Worm (Caenorhabditis elegans): ENCODE results near the gene R12B2.3.

Gene R12B2.3

ce11 chrIII:5785273-5785929, 20.0 kb upstream of the R12B2.3 start, which contains the start of gene Y37B11A.3 (continued):
- TF ChIP-seq egl-44 (GFP tag; IDR thresholded peaks at IDR 0.05) (no peak), lin-54 (GFP tag; optimal IDR thresholded peaks at IDR 0.05) (peak; percentile 73), gei-17 (GFP tag; optimal IDR thresholded peaks at IDR 0.05) (peak; percentile 34), attf-3 (GFP tag; conservative IDR thresholded peaks at IDR 0.05) (0 out of 2 replicates have a peak, but pooled peaks have one; percentile 27), hrde-1 (tag; optimal IDR thresholded peaks at IDR 0.05; ENCODE audit: borderline replicate concordance) (no peak), chd-7 (tag; optimal IDR thresholded peaks at IDR 0.05) (no peak), madf-6 (GFP tag; IDR thresholded peaks at IDR 0.05) (peak; percentile 30; the same call in 1 of the 2 replicates), ztf-26 (tag; optimal IDR thresholded peaks at IDR 0.05) (peak; percentile 28), nhr-80 (tag; optimal IDR thresholded peaks at IDR 0.05) (peak; percentile 43), rec-8 (tag; optimal IDR thresholded peaks at IDR 0.05) (no peak), ztf-18 (tag; optimal IDR thresholded peaks at IDR 0.05) (peak; percentile 93), bed-1 (GFP tag; IDR thresholded peaks at IDR 0.05) (no peak), K12H6.12 (tag; optimal IDR thresholded peaks at IDR 0.05) (peak; percentile 48), zim-3 (tag; optimal IDR thresholded peaks at IDR 0.05) (no peak)

DNA sequence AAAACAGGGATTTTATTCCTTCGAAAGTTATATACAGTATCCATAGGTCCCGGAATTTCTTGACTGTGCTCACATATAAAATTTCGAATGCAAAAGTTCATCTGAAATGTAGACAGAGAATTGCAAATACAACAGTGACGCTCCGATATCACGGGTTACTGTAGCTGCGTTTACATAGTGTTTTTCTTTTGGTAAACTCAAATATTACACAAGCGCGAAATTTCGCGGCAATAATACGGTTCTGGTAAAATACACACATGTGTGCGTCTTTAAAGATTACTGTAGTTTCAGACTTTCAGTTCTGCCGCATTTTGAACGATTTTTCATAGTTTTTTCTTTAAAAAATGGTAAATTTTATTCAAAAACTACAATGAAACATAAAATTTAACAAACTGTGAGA, 14.8 kb upstream of the R12B2.3 start, which contains the start of gene rev-3:
TSS of gene rev-3 (minus strand) at position 101 of the 400 bp plus-strand sequence.
- TF ChIP-seq mes-4 (tag; optimal IDR thresholded peaks at IDR 0.05): no peak
- no peak for TF ChIP-seq T07F8.4 (tag; optimal IDR thresholded peaks at IDR 0.05)
- TF ChIP-seq F33H1.4 (GFP tag; IDR thresholded peaks at IDR 0.05): no peak
- TF ChIP-seq egl-18 (GFP tag; IDR thresholded peaks at IDR 0.05): no peak
- TF ChIP-seq let-607 (tag; optimal IDR thresholded peaks at IDR 0.05): no peak
- TF ChIP-seq hmg-1.2 (GFP tag; IDR thresholded peaks at IDR 0.05): no peak
- peak; percentile 37 for TF ChIP-seq lsl-1 (GFP tag; optimal IDR thresholded peaks at IDR 0.05)
- no peak for TF ChIP-seq nhr-179 (tag; optimal IDR thresholded peaks at IDR 0.05)

DNA sequence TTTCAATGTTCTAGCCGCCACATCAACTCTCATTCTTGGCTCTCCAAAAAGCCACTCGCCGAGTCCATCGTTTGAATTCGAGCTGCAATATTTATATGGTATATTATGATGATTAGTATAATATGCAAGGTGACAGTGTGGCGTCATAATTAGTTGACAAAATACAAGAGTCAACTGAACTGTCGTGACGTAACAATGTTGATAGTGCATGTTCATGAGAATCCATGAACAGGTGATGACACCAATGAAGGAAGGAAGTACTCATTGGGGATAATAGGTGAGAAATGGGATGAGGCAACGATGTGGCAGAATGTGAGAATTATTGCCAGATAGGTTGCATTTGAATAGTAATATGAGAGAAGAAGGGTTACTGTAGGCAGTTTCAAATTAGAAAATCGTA, 10.4 kb upstream of the R12B2.3 start:
- TF ChIP-seq ztf-18 (tag; optimal IDR thresholded peaks at IDR 0.05) (no peak), bed-1 (GFP tag; IDR thresholded peaks at IDR 0.05) (no peak), F55B11.4 (tag; optimal IDR thresholded peaks at IDR 0.05; ENCODE audit: borderline replicate concordance, insufficient read depth) (no peak), C17E4.6 (GFP tag; IDR thresholded peaks at IDR 0.05) (no peak), cebp-2 (GFP tag; IDR thresholded peaks at IDR 0.05) (no peak), nhr-27 (tag; optimal IDR thresholded peaks at IDR 0.05) (no peak), pha-4 (tag; optimal IDR thresholded peaks at IDR 0.05) (no peak), ekl-4 (GFP tag; IDR thresholded peaks at IDR 0.05) (no peak), F23B12.7 (tag; optimal IDR thresholded peaks at IDR 0.05; ENCODE audit: insufficient read depth) (no peak), ama-1 (optimal IDR thresholded peaks at IDR 0.05) (no peak), ama-1 (GFP tag; optimal IDR thresholded peaks at IDR 0.05) (no peak), C06A6.2 (GFP tag; conservative IDR thresholded peaks at IDR 0.05) (no peak), lin-54 (GFP tag; optimal IDR thresholded peaks at IDR 0.05) (no peak), Y95B8A.8 (GFP tag; IDR thresholded peaks at IDR 0.05) (no peak), ztf-25 (GFP tag; IDR thresholded peaks at IDR 0.05) (no peak), ztf-22 (GFP tag; optimal IDR thresholded peaks at IDR 0.05) (no peak), mxl-1 (tag; optimal IDR thresholded peaks at IDR 0.05) (no peak)

All from whole organism, young adult.